Fruit fly (Drosophila melanogaster) whole organism, prepupa: ENCODE measurements around the gene Dnaaf5.

Experiments used
- Blimp-1 ChIP-seq: fragments of 200-800 bp; sonication (Bioruptor generic); optimal IDR thresholded peaks from 3 replicates; lab custom pipeline; 2017; ENCODE audit warnings: missing biosample characterization, missing genetic modification characterization, mild to moderate bottlenecking, moderate library complexity, missing genetic modification reagents
- CG11294 ChIP-seq: fragments of 200-800 bp; sonication (Bioruptor generic); IDR thresholded peaks from 2 replicates; pipeline ENCODE4 v1.3.6; 2022; ENCODE audit warnings: missing biosample characterization, missing genetic modification characterization
- CG11762 ChIP-seq: fragments of 200-800 bp; sonication (Bioruptor generic); optimal IDR thresholded peaks from 3 replicates; lab custom pipeline; 2016; ENCODE audit warnings: missing biosample characterization, missing genetic modification characterization; ENCODE audit not compliant: insufficient read depth
- CG11902 ChIP-seq: fragments of 200-800 bp; sonication (Bioruptor generic); optimal IDR thresholded peaks from 3 replicates; lab custom pipeline; 2016; ENCODE audit warnings: missing biosample characterization, missing genetic modification characterization
- CG1621 ChIP-seq: fragments of 200-800 bp; sonication (Bioruptor generic); optimal IDR thresholded peaks from 3 replicates; lab custom pipeline; 2018; ENCODE audit warnings: missing biosample characterization, mild to moderate bottlenecking, missing genetic modification characterization
- CG16779 ChIP-seq: fragments of 200-800 bp; sonication (Bioruptor generic); optimal IDR thresholded peaks from 3 replicates; lab custom pipeline; 2017; ENCODE audit warnings: missing biosample characterization, mild to moderate bottlenecking, missing genetic modification characterization
- CG3032 ChIP-seq: fragments of 200-800 bp; optimal IDR thresholded peaks from 2 replicates; lab custom pipeline; 2019; ENCODE audit warnings: missing biosample characterization, mild to moderate bottlenecking, missing genetic modification characterization, moderate library complexity
- CG32006 ChIP-seq: fragments of 200-800 bp; sonication (Bioruptor generic); optimal IDR thresholded peaks from 3 replicates; lab custom pipeline; 2017; ENCODE audit warnings: missing biosample characterization, mild to moderate bottlenecking, missing genetic modification characterization
- CG34406 ChIP-seq: fragments of 200-800 bp; sonication (Bioruptor generic); optimal IDR thresholded peaks from 3 replicates; lab custom pipeline; 2016; ENCODE audit warnings: missing biosample characterization, missing genetic modification characterization
- CG4318 ChIP-seq: fragments of 200-800 bp; sonication (Bioruptor generic); optimal IDR thresholded peaks from 3 replicates; lab custom pipeline; 2017; ENCODE audit warnings: missing biosample characterization, mild to moderate bottlenecking, missing genetic modification characterization
- CG6792 ChIP-seq: fragments of 200-800 bp; sonication (Bioruptor generic); optimal IDR thresholded peaks from 3 replicates; lab custom pipeline; 2016; ENCODE audit warnings: missing biosample characterization, missing genetic modification characterization
- CG6808 ChIP-seq: fragments of 200-800 bp; sonication (Bioruptor generic); optimal IDR thresholded peaks from 3 replicates; lab custom pipeline; 2017; ENCODE audit warnings: missing biosample characterization, missing genetic modification characterization, mild to moderate bottlenecking, moderate library complexity, missing genetic modification reagents
- CG6854 ChIP-seq: fragments of 200-800 bp; sonication (Bioruptor generic); optimal IDR thresholded peaks from 2 replicates; lab custom pipeline; 2017; ENCODE audit warnings: missing biosample characterization, mild to moderate bottlenecking, missing genetic modification characterization
- CG7368 ChIP-seq: fragments of 200-800 bp; sonication (Bioruptor generic); optimal IDR thresholded peaks from 3 replicates; lab custom pipeline; 2016; ENCODE audit warnings: missing biosample characterization, missing genetic modification characterization
- CG8119 ChIP-seq: fragments of 200-800 bp; sonication (Bioruptor generic); IDR thresholded peaks from 3 replicates; pipeline ENCODE4 v1.3.6; 2022; ENCODE audit warnings: missing biosample characterization, missing genetic modification characterization
- CG8319 ChIP-seq: fragments of 200-800 bp; sonication (Bioruptor generic); optimal IDR thresholded peaks from 3 replicates; lab custom pipeline; 2016; ENCODE audit warnings: missing biosample characterization, missing genetic modification characterization
- CG8632 ChIP-seq: fragments of 200-800 bp; sonication (Bioruptor generic); optimal IDR thresholded peaks from 3 replicates; lab custom pipeline; 2016; ENCODE audit warnings: missing biosample characterization, missing genetic modification characterization
- CG9139 ChIP-seq: fragments of 200-800 bp; sonication (Bioruptor generic); optimal IDR thresholded peaks from 3 replicates; lab custom pipeline; 2017; ENCODE audit warnings: missing biosample characterization, mild to moderate bottlenecking, missing genetic modification characterization
- Eip75B ChIP-seq: fragments of 200-800 bp; sonication (Bioruptor generic); optimal IDR thresholded peaks from 3 replicates; lab custom pipeline; 2016; ENCODE audit warnings: missing biosample characterization, missing genetic modification characterization
- Eip93F ChIP-seq: fragments of 200-800 bp; sonication (Bioruptor generic); optimal IDR thresholded peaks from 2 replicates; lab custom pipeline; 2016; ENCODE audit warnings: missing biosample characterization, mild to moderate bottlenecking, missing genetic modification characterization
- Ets21C ChIP-seq: fragments of 200-800 bp; sonication (Bioruptor generic); optimal IDR thresholded peaks from 3 replicates; lab custom pipeline; 2016; ENCODE audit warnings: missing biosample characterization, missing genetic modification characterization
- Ets96B ChIP-seq: fragments of 200-800 bp; optimal IDR thresholded peaks from 2 replicates; lab custom pipeline; 2019; ENCODE audit warnings: missing biosample characterization, mild to moderate bottlenecking, missing genetic modification characterization, moderate library complexity
- Gug ChIP-seq: fragments of 200-800 bp; sonication (Bioruptor generic); IDR thresholded peaks from 2 replicates; pipeline ENCODE4 v1.3.6; 2022; ENCODE audit warnings: missing biosample characterization, missing genetic modification characterization
- Hr38 ChIP-seq: sonication (Bioruptor generic); optimal IDR thresholded peaks from 2 replicates; lab custom pipeline; 2016; ENCODE audit warnings: missing biosample characterization, missing genetic modification characterization
- Hr39 ChIP-seq: fragments of 200-800 bp; sonication (Bioruptor generic); optimal IDR thresholded peaks from 2 replicates; lab custom pipeline; 2016; ENCODE audit warnings: missing biosample characterization, missing genetic modification characterization
- Hr4 ChIP-seq: fragments of 200-800 bp; sonication (Bioruptor generic); optimal IDR thresholded peaks from 3 replicates; lab custom pipeline; 2016; ENCODE audit warnings: missing biosample characterization, missing genetic modification characterization
- Lpt ChIP-seq: fragments of 200-800 bp; sonication (Bioruptor generic); optimal IDR thresholded peaks from 3 replicates; lab custom pipeline; 2016; ENCODE audit warnings: missing biosample characterization, missing genetic modification characterization
- Met ChIP-seq: fragments of 200-800 bp; sonication (Bioruptor generic); optimal IDR thresholded peaks from 3 replicates; lab custom pipeline; 2016; ENCODE audit warnings: missing biosample characterization, missing genetic modification characterization
- OdsH ChIP-seq: fragments of 200-800 bp; sonication (Bioruptor generic); optimal IDR thresholded peaks from 3 replicates; lab custom pipeline; 2016; ENCODE audit warnings: missing biosample characterization, missing genetic modification characterization
- Smox ChIP-seq: fragments of 200-800 bp; sonication (Bioruptor generic); optimal IDR thresholded peaks from 3 replicates; lab custom pipeline; 2016; ENCODE audit warnings: missing biosample characterization, missing genetic modification characterization
- Sox102F ChIP-seq: fragments of 200-800 bp; sonication (Bioruptor generic); optimal IDR thresholded peaks from 2 replicates; lab custom pipeline; 2016; ENCODE audit warnings: missing biosample characterization, mild to moderate bottlenecking, missing genetic modification characterization
- Sox15 ChIP-seq: fragments of 200-800 bp; sonication (Bioruptor generic); optimal IDR thresholded peaks from 3 replicates; lab custom pipeline; 2016; ENCODE audit warnings: missing biosample characterization, missing genetic modification characterization
- achi ChIP-seq: fragments of 200-800 bp; sonication (Bioruptor generic); optimal IDR thresholded peaks from 3 replicates; lab custom pipeline; 2016; ENCODE audit warnings: missing biosample characterization, missing genetic modification characterization
- acj6 ChIP-seq: fragments of 200-800 bp; sonication (Bioruptor generic); optimal IDR thresholded peaks from 3 replicates; lab custom pipeline; 2016; ENCODE audit warnings: missing biosample characterization, missing genetic modification characterization
- cyc ChIP-seq: fragments of 200-800 bp; sonication (Bioruptor generic); optimal IDR thresholded peaks from 3 replicates; lab custom pipeline; 2016; ENCODE audit warnings: missing biosample characterization, missing genetic modification characterization
- dac ChIP-seq: fragments of 200-800 bp; sonication (Bioruptor generic); optimal IDR thresholded peaks from 2 replicates; lab custom pipeline; 2017; ENCODE audit warnings: missing biosample characterization, mild to moderate bottlenecking, missing genetic modification characterization
- dsx ChIP-seq: fragments of 200-800 bp; optimal IDR thresholded peaks from 3 replicates; lab custom pipeline; 2019; ENCODE audit warnings: missing biosample characterization, mild to moderate bottlenecking, missing genetic modification characterization, moderate library complexity; ENCODE audit not compliant: poor library complexity, severe bottlenecking
- eg ChIP-seq: fragments of 200-800 bp; sonication (Bioruptor generic); IDR thresholded peaks from 3 replicates; pipeline ENCODE4 v1.3.6; 2022; ENCODE audit warnings: missing biosample characterization, missing genetic modification characterization
- esn ChIP-seq: fragments of 200-800 bp; sonication (Bioruptor generic); optimal IDR thresholded peaks from 2 replicates; lab custom pipeline; 2016; ENCODE audit warnings: missing biosample characterization, mild to moderate bottlenecking, missing genetic modification characterization, moderate library complexity
- fd59A ChIP-seq: fragments of 200-800 bp; sonication (Bioruptor generic); optimal IDR thresholded peaks from 2 replicates; lab custom pipeline; 2017; ENCODE audit warnings: missing biosample characterization, mild to moderate bottlenecking, missing genetic modification characterization, missing genetic modification reagents
- fd85E ChIP-seq: fragments of 200-800 bp; sonication (Bioruptor generic); optimal IDR thresholded peaks from 3 replicates; lab custom pipeline; 2016; ENCODE audit warnings: missing biosample characterization, missing genetic modification characterization
- fkh ChIP-seq: fragments of 200-800 bp; sonication (Bioruptor generic); optimal IDR thresholded peaks from 3 replicates; lab custom pipeline; 2017; ENCODE audit warnings: missing biosample characterization, mild to moderate bottlenecking, missing genetic modification characterization, moderate library complexity
- lz ChIP-seq: fragments of 200-800 bp; sonication (Bioruptor generic); optimal IDR thresholded peaks from 3 replicates; lab custom pipeline; 2016; ENCODE audit warnings: missing biosample characterization, missing genetic modification characterization
- net ChIP-seq: fragments of 200-800 bp; sonication (Bioruptor generic); optimal IDR thresholded peaks from 3 replicates; lab custom pipeline; 2016; ENCODE audit warnings: missing biosample characterization, missing genetic modification characterization
- salr ChIP-seq, 2 experiments: fragments of 200-800 bp; sonication (Bioruptor generic); optimal IDR thresholded peaks; 3 replicates each; lab custom pipeline; 2016 to 2018; ENCODE audit warnings: missing biosample characterization in 2 of 2, missing genetic modification characterization in 2 of 2, mild to moderate bottlenecking in 1 of 2
- spab ChIP-seq: fragments of 200-800 bp; sonication (Bioruptor generic); optimal IDR thresholded peaks from 2 replicates; lab custom pipeline; 2017; ENCODE audit warnings: missing biosample characterization, mild to moderate bottlenecking, missing genetic modification characterization, missing genetic modification reagents
- ss ChIP-seq, 2 experiments: fragments of 200-800 bp; sonication (Bioruptor generic); optimal IDR thresholded peaks; 2 replicates in 1 of 2; 3 replicates in 1 of 2; lab custom pipeline; 2017 to 2018; ENCODE audit warnings: mild to moderate bottlenecking in 2 of 2, missing biosample characterization in 2 of 2, missing genetic modification characterization in 2 of 2, moderate library complexity in 1 of 2
- svp ChIP-seq: fragments of 200-800 bp; sonication (Bioruptor generic); peaks from one replicate; lab custom pipeline; 2016; ENCODE audit warnings: missing biosample characterization, missing genetic modification characterization
- topi ChIP-seq: fragments of 200-800 bp; sonication (Bioruptor generic); optimal IDR thresholded peaks from 3 replicates; lab custom pipeline; 2016; ENCODE audit warnings: missing biosample characterization, missing genetic modification characterization

Dnaaf5 gene

DNA sequence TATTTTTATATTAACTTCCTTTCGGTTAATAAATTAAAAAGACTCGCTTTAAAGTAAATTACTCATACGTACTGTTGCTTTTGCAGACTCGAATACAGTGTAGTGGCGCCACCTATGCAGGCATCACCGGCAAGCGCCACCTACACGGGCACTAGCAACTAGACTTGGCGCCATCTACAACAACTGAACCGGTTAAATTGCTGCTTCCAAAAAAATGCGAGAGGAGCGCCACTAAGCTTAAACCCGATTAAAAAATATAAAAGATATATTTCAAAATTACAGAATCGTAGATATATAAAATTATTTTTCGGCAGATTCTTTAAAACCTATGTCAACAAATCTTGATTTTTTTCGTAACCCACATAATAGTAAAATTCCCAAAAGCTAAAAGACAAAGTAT, 29.7 kb upstream of the Dnaaf5 start (continued):
- TF ChIP-seq OdsH (GFP tag; lab: Kevin White, UChicago), result peak; percentile 45
- TF ChIP-seq fkh (GFP tag; lab: Kevin White, UChicago), result no peak
- peak; percentile 93 for TF ChIP-seq cyc
- TF ChIP-seq Hr4 (GFP tag; lab: Kevin White, UChicago), result peak; percentile 21
- no peak for TF ChIP-seq CG16779 (tag; lab: Kevin White, UChicago)
- TF ChIP-seq CG34406, result peak; percentile 13
- TF ChIP-seq CG7368 (GFP tag; lab: Kevin White, UChicago), result peak; percentile 66

DNA sequence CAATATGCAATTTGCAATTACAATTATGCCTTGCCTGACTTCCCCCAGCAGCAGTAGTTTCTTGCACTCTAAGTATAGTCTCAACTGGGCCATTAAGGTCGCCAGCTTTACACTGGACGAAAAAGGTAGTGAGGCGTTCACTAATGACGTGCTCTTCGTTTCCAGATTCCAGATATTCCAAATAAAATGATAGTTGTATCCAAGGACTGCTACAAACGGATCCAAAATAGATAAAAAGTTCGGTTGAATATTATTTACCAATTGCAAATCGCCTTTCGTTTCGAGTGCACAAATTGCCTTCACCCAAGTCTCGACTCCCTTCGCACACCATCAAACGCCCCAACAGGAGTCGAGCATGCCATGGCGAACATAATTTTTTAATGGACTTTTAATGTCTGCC, 28.9 kb upstream of the Dnaaf5 start:
- no peak for TF ChIP-seq Blimp-1 (GFP tag; lab: Kevin White, UChicago)
- no peak for TF ChIP-seq Ets21C (GFP tag; lab: Kevin White, UChicago)
- TF ChIP-seq acj6 (GFP tag; lab: Kevin White, UChicago), result peak; percentile 45
- no peak for TF ChIP-seq fkh (GFP tag; lab: Kevin White, UChicago)
- no peak for TF ChIP-seq CG6854 (GFP tag; lab: Kevin White, UChicago)
- no peak for TF ChIP-seq CG8632 (GFP tag; lab: Kevin White, UChicago)
- TF ChIP-seq Ets96B (tag; lab: Kevin White, UChicago), result peak; percentile 54
- peak; percentile 85 for TF ChIP-seq eg (GFP tag; lab: Robert Waterston, UW)
- peak; percentile 54 for TF ChIP-seq Lpt (GFP tag; lab: Kevin White, UChicago)
- peak; percentile 43 for TF ChIP-seq CG4318 (GFP tag; lab: Kevin White, UChicago)
- peak; percentile 42 for TF ChIP-seq CG6792
- peak; percentile 57 for TF ChIP-seq CG3032
- peak; percentile 24 for TF ChIP-seq CG8319 (GFP tag; lab: Kevin White, UChicago)
- TF ChIP-seq lz (GFP tag; lab: Kevin White, UChicago), result peak; percentile 35
- TF ChIP-seq fd59A (GFP tag; lab: Kevin White, UChicago), result peak; percentile 54
- TF ChIP-seq net, result peak; percentile 64
- peak; percentile 7 for TF ChIP-seq CG11902 (GFP tag; lab: Kevin White, UChicago)
- peak; percentile 20 for TF ChIP-seq CG34406
- TF ChIP-seq CG1621 (tag; lab: Kevin White, UChicago), result peak; percentile 49
- peak; percentile 45 to 68 for TF ChIP-seq salr (GFP tag; optimal IDR thresholded peaks at IDR 0.05; lab: Kevin White, UChicago)
- peak; percentile 66 for TF ChIP-seq dsx (GFP tag; lab: Kevin White, UChicago)
- peak; percentile 64; the same call in 1 of the 2 replicates for TF ChIP-seq CG11294 (GFP tag; lab: Robert Waterston, UW)
- TF ChIP-seq ss (GFP tag; optimal IDR thresholded peaks at IDR 0.05; lab: Kevin White, UChicago), result peak in 1 of 2 experiments; percentile 10
- no peak for TF ChIP-seq Hr38 (GFP tag; lab: Kevin White, UChicago)
- TF ChIP-seq Smox (GFP tag; lab: Kevin White, UChicago), result no peak
- peak; percentile 37 for TF ChIP-seq esn (GFP tag; lab: Kevin White, UChicago)
- peak; percentile 25 for TF ChIP-seq topi (GFP tag; lab: Kevin White, UChicago)
- peak; percentile 31 for TF ChIP-seq spab (GFP tag; lab: Kevin White, UChicago)
- peak; percentile 46 for TF ChIP-seq CG6808 (GFP tag; lab: Kevin White, UChicago)
- TF ChIP-seq Sox102F (GFP tag; lab: Kevin White, UChicago), result peak; percentile 1
- TF ChIP-seq Hr4 (GFP tag; lab: Kevin White, UChicago), result peak; percentile 80
- no peak for TF ChIP-seq CG9139 (GFP tag; lab: Kevin White, UChicago)
- TF ChIP-seq dac (GFP tag; lab: Kevin White, UChicago), result no peak
- no peak for TF ChIP-seq Eip93F
- peak; percentile 26 for TF ChIP-seq Hr39 (GFP tag; lab: Kevin White, UChicago)
- TF ChIP-seq Sox15 (GFP tag; lab: Kevin White, UChicago), result peak; percentile 20
- TF ChIP-seq fd85E (GFP tag; lab: Kevin White, UChicago), result no peak
- peak; percentile 15 for TF ChIP-seq Met (GFP tag; lab: Kevin White, UChicago)
- TF ChIP-seq CG32006 (GFP tag; lab: Kevin White, UChicago), result peak; percentile 74
- peak; percentile 63 for TF ChIP-seq achi (GFP tag; lab: Kevin White, UChicago)
- peak; percentile 52 for TF ChIP-seq CG7368 (GFP tag; lab: Kevin White, UChicago)
- no peak for TF ChIP-seq CG11762
- TF ChIP-seq Gug (GFP tag; lab: Robert Waterston, UW), result peak; percentile 41; the same call in 1 of the 2 replicates
- TF ChIP-seq CG8119 (GFP tag; lab: Robert Waterston, UW), result peak; percentile 78
- TF ChIP-seq svp (GFP tag; lab: Kevin White, UChicago), result peak; percentile 72
- peak; percentile 49 for TF ChIP-seq Eip75B
